Worm (Caenorhabditis elegans): ENCODE measurements around the gene ceh-24.

ceh-24 gene

DNA sequence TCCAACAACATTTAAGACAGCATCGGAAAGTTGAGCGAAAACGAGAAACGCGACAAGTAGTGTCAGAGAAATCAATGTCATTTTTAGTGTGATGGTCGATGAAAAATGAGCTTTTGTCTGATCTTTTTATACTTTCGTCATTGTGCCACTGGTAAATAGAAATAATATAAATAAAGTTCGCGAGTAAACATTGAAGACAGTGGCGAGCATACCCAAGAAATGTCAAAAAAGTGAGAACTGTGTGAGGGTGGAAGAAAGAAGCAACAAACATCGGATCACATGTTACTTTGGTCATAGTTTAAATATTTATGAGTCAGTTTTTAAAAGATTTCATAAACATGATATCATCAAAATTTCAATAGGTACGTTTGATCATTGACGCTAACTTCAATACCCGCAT is 41.3 kb downstream of the ceh-24 start, which contains the start of gene ttr-21:
ttr-21 (minus strand) TSS at position 100 of the 400 bp plus-strand sequence.
- TF ChIP-seq unc-62 (GFP tag; optimal IDR thresholded peaks at IDR 0.05) (no peak), tbx-8 (GFP tag; optimal IDR thresholded peaks at IDR 0.05) (no peak), blmp-1 (tag; optimal IDR thresholded peaks at IDR 0.05) (no peak), sptf-1 (tag; optimal IDR thresholded peaks at IDR 0.05) (no peak), nhr-28 (tag; optimal IDR thresholded peaks at IDR 0.05) (no peak)

ce11 chrV:13856376-13856775 is 43.3 kb downstream of the ceh-24 start, which contains the start of gene srx-134:
srx-134 (minus strand) TSS chrV:13856476.
- TF ChIP-seq cnd-1 (tag; optimal IDR thresholded peaks at IDR 0.05): no peak
- no peak for TF ChIP-seq nhr-12 (tag; optimal IDR thresholded peaks at IDR 0.05)
- no peak for TF ChIP-seq snpc-4 (tag; optimal IDR thresholded peaks at IDR 0.05)
- no peak for TF ChIP-seq lin-32 (GFP tag; optimal IDR thresholded peaks at IDR 0.05)
- no peak for TF ChIP-seq nhr-28 (tag; optimal IDR thresholded peaks at IDR 0.05)
- TF ChIP-seq blmp-1 (tag; optimal IDR thresholded peaks at IDR 0.05): no peak
- TF ChIP-seq nhr-2 (tag; optimal IDR thresholded peaks at IDR 0.05): no peak
- TF ChIP-seq lin-13 (tag; optimal IDR thresholded peaks at IDR 0.05): no peak
- TF ChIP-seq sptf-1 (tag; optimal IDR thresholded peaks at IDR 0.05): no peak
- no peak for TF ChIP-seq mep-1 (tag; optimal IDR thresholded peaks at IDR 0.05)
- no peak for TF ChIP-seq ceh-39 (tag; optimal IDR thresholded peaks at IDR 0.05)
- TF ChIP-seq hlh-1 (tag; optimal IDR thresholded peaks at IDR 0.05): no peak
- no peak for TF ChIP-seq flh-1 (GFP tag; optimal IDR thresholded peaks at IDR 0.05)

DNA sequence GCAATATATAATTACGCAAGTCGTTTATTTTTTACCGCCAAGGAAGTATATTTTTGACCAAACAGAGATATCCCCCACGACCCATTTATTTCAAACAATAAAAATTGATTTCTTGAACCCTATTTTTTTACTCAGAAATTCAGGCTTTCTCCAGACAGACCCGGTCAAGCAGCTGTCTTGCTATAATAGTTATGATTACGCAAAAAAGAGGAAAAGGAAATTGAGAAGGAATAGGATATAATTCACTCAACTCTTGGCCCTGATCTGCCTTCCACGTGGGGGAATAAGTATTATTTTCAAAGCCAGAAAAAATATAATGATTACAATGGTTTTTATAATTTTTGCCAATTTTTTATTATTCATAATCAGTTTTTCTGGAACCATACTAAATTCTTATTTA is 44.1 kb downstream of the ceh-24 start, which contains the start of gene srx-136:
srx-136 (plus strand) TSS at position 301 of the 400 bp plus-strand sequence.
- TF ChIP-seq snpc-4 (tag; optimal IDR thresholded peaks at IDR 0.05) (no peak), bed-3 (GFP tag; optimal IDR thresholded peaks at IDR 0.05) (no peak), ceh-39 (tag; optimal IDR thresholded peaks at IDR 0.05) (no peak), elt-3 (tag; optimal IDR thresholded peaks at IDR 0.05) (no peak), ces-1 (GFP tag; optimal IDR thresholded peaks at IDR 0.05) (no peak), ztf-11 (tag; optimal IDR thresholded peaks at IDR 0.05) (no peak), M03D4.4 (tag; optimal IDR thresholded peaks at IDR 0.05) (no peak), mab-5 (tag; optimal IDR thresholded peaks at IDR 0.05) (no peak), drap-1 (GFP tag; optimal IDR thresholded peaks at IDR 0.05) (no peak), nhr-12 (tag; optimal IDR thresholded peaks at IDR 0.05) (no peak), unc-62 (GFP tag; optimal IDR thresholded peaks at IDR 0.05) (no peak), nhr-237 (tag; optimal IDR thresholded peaks at IDR 0.05) (no peak), flh-1 (GFP tag; optimal IDR thresholded peaks at IDR 0.05) (no peak), sptf-1 (tag; optimal IDR thresholded peaks at IDR 0.05) (no peak), mls-2 (tag; optimal IDR thresholded peaks at IDR 0.05) (no peak), mep-1 (tag; optimal IDR thresholded peaks at IDR 0.05) (no peak), unc-120 (tag; optimal IDR thresholded peaks at IDR 0.05; ENCODE audit: poor library complexity, severe bottlenecking) (no peak)

DNA sequence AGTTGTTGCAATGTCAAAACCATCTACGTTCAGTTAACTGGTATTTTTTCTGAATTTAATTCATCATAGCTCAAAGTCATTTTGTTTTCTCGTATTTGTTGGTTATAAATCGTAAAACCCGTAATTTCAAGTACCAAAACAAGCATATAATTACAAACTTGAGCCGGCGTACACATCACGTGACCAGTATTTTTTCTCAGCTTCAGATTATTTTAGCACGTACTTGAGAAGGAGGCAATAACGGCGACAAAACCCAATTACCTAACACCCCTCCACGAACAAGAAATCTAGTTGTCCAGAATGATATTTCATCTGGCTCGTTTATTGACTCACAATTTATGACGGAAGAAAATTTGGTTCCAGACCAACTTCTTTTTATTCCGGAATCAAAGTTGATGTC is 45.9 kb downstream of the ceh-24 start, which contains the start of gene srx-135:
srx-135 (plus strand) TSS at position 301 of the 400 bp plus-strand sequence.
- TF ChIP-seq nhr-28 (tag; optimal IDR thresholded peaks at IDR 0.05): no peak
- TF ChIP-seq ceh-39 (tag; optimal IDR thresholded peaks at IDR 0.05): no peak
- TF ChIP-seq mep-1 (tag; optimal IDR thresholded peaks at IDR 0.05): no peak
- no peak for TF ChIP-seq lin-32 (GFP tag; optimal IDR thresholded peaks at IDR 0.05)
- no peak for TF ChIP-seq ham-2 (GFP tag; optimal IDR thresholded peaks at IDR 0.05)
- TF ChIP-seq nhr-12 (tag; optimal IDR thresholded peaks at IDR 0.05): no peak
- no peak for TF ChIP-seq ces-1 (GFP tag; optimal IDR thresholded peaks at IDR 0.05)
- no peak for TF ChIP-seq ceh-83 (GFP tag; optimal IDR thresholded peaks at IDR 0.05)
- TF ChIP-seq flh-1 (GFP tag; optimal IDR thresholded peaks at IDR 0.05): no peak
- no peak for TF ChIP-seq tbx-8 (GFP tag; optimal IDR thresholded peaks at IDR 0.05)
- no peak for TF ChIP-seq unc-120 (tag; optimal IDR thresholded peaks at IDR 0.05; ENCODE audit: poor library complexity, severe bottlenecking)
- no peak for TF ChIP-seq mab-5 (tag; optimal IDR thresholded peaks at IDR 0.05)
- TF ChIP-seq snpc-4 (tag; optimal IDR thresholded peaks at IDR 0.05): no peak
- no peak for TF ChIP-seq lsy-2 (tag; optimal IDR thresholded peaks at IDR 0.05)
- TF ChIP-seq ztf-11 (tag; optimal IDR thresholded peaks at IDR 0.05): no peak
- no peak for TF ChIP-seq ceh-43 (GFP tag; optimal IDR thresholded peaks at IDR 0.05)
- TF ChIP-seq unc-39 (tag; optimal IDR thresholded peaks at IDR 0.05): no peak

- no peak for TF ChIP-seq drap-1 (GFP tag; optimal IDR thresholded peaks at IDR 0.05)
These were observed 49.5 kb downstream of the ceh-24 start, which contains the start of gene srx-137 for ce11 chrV:13862505-13862904. srx-137 (plus strand) TSS chrV:13862805.

Measured in whole organism, mixed stage, embryonic.